Worm (Caenorhabditis elegans) whole organism, L4 larva: ENCODE data around the gene F59B2.13.
A peak's percentile ranks its signal among the peaks of the same experiment; 100 is the strongest.
"Not testable (repeated sequence)": the region's sequence is repeated elsewhere in the genome, so short reads cannot be mapped to it uniquely, and the experiment has no call there.

ENCODE experiments used
- F26F4.8 ChIP-seq: fragments of 200-800 bp; sonication (Bioruptor generic); conservative IDR thresholded peaks from 2 replicates; pipeline ENCODE4 v1.3.6; 2022; ENCODE audit warnings: missing genetic modification characterization, missing compliant biosample characterization
- F49E8.2 ChIP-seq: sonication (generic microtip); optimal IDR thresholded peaks from 2 replicates; lab custom pipeline; 2016; ENCODE audit warnings: missing compliant biosample characterization, mild to moderate bottlenecking, missing genetic modification characterization, borderline replicate concordance
- Y75B8A.6 ChIP-seq: fragments of 200-800 bp; sonication (Bioruptor generic); IDR thresholded peaks from 2 replicates; pipeline ENCODE4 v1.3.6; 2022; ENCODE audit warnings: missing genetic modification reagents, missing genetic modification characterization, missing compliant biosample characterization
- aha-1 ChIP-seq: fragments of 150-350 bp; peaks from one replicate; lab custom pipeline; 2014; ENCODE audit warnings: missing biosample characterization, missing genetic modification characterization
- ceh-28 ChIP-seq: fragments of 150-350 bp; optimal IDR thresholded peaks from 2 replicates; lab custom pipeline; 2014; ENCODE audit warnings: missing biosample characterization, missing genetic modification reagents, missing genetic modification characterization
- ceh-32 ChIP-seq: sonication (generic microtip); optimal IDR thresholded peaks from 2 replicates; lab custom pipeline; 2016; ENCODE audit warnings: mild to moderate bottlenecking, missing genetic modification characterization, missing compliant biosample characterization; ENCODE audit not compliant: poor library complexity
- ces-1 ChIP-seq: fragments of 150-350 bp; sonication (generic microtip); optimal IDR thresholded peaks from 4 replicates; lab custom pipeline; 2014; ENCODE audit warnings: missing biosample characterization, missing genetic modification reagents, missing genetic modification characterization
- cey-2 ChIP-seq: sonication (generic microtip); optimal IDR thresholded peaks from 3 replicates; lab custom pipeline; 2017; ENCODE audit warnings: missing genetic modification characterization, mild to moderate bottlenecking, missing compliant biosample characterization, antibody characterized with exemption, borderline replicate concordance; ENCODE audit not compliant: insufficient read depth
- ctbp-1 ChIP-seq: fragments of 200-800 bp; sonication (Bioruptor generic); IDR thresholded peaks from 2 replicates; pipeline ENCODE4 v1.3.6; 2022; ENCODE audit warnings: missing genetic modification reagents, missing genetic modification characterization, missing compliant biosample characterization
- daf-12 ChIP-seq: fragments of 150-350 bp; optimal IDR thresholded peaks from 2 replicates; lab custom pipeline; 2014; ENCODE audit warnings: missing biosample characterization, missing genetic modification reagents, missing genetic modification characterization
- dmd-6 ChIP-seq: fragments of 200-800 bp; sonication (Bioruptor generic); IDR thresholded peaks from 2 replicates; pipeline ENCODE4 v1.3.6; 2022; ENCODE audit warnings: missing genetic modification reagents, missing genetic modification characterization, missing compliant biosample characterization
- duxl-1 ChIP-seq: sonication (generic microtip); optimal IDR thresholded peaks from 2 replicates; lab custom pipeline; 2016; ENCODE audit warnings: mild to moderate bottlenecking, missing genetic modification characterization, moderate library complexity, missing compliant biosample characterization; ENCODE audit not compliant: poor library complexity
- egl-43 ChIP-seq: fragments of 200-800 bp; sonication (Bioruptor generic); IDR thresholded peaks from 2 replicates; pipeline ENCODE4 v1.3.6; 2022; ENCODE audit warnings: missing genetic modification reagents, missing genetic modification characterization, missing compliant biosample characterization
- fkh-10 ChIP-seq: fragments of 150-350 bp; optimal IDR thresholded peaks from 2 replicates; lab custom pipeline; 2014; ENCODE audit warnings: missing biosample characterization, missing genetic modification reagents, missing genetic modification characterization
- gei-8 ChIP-seq: fragments of 200-800 bp; sonication (Bioruptor generic); optimal IDR thresholded peaks from 2 replicates; lab custom pipeline; 2018; ENCODE audit warnings: mild to moderate bottlenecking, missing genetic modification characterization, missing compliant biosample characterization
- hif-1 ChIP-seq, 2 experiments: sonication (generic microtip); optimal IDR thresholded peaks; 2 replicates each; lab custom pipeline; 2016 to 2017; ENCODE audit warnings: missing compliant biosample characterization in 2 of 2, missing genetic modification characterization in 2 of 2, missing genetic modification reagents in 2 of 2, missing genotype in 2 of 2, mild to moderate bottlenecking in 1 of 2
- lim-7 ChIP-seq: fragments of 200-800 bp; sonication (Bioruptor generic); IDR thresholded peaks from 2 replicates; pipeline ENCODE4 v1.3.6; 2022; ENCODE audit warnings: missing genetic modification characterization, missing compliant biosample characterization
- lin-15B ChIP-seq: fragments of 150-350 bp; sonication (generic microtip); optimal IDR thresholded peaks from 3 replicates; lab custom pipeline; 2014; ENCODE audit warnings: missing biosample characterization, missing genetic modification characterization
- lin-38 ChIP-seq: fragments of 200-800 bp; sonication (Bioruptor generic); IDR thresholded peaks from 2 replicates; pipeline ENCODE4 v1.3.6; 2022; ENCODE audit warnings: missing genetic modification reagents, missing genetic modification characterization, missing compliant biosample characterization
- lin-39 ChIP-seq: fragments of 150-350 bp; optimal IDR thresholded peaks from 2 replicates; lab custom pipeline; 2014; ENCODE audit warnings: missing biosample characterization, missing genetic modification reagents, missing genetic modification characterization
- madf-9 ChIP-seq: fragments of 200-800 bp; sonication (Bioruptor generic); conservative IDR thresholded peaks from 2 replicates; pipeline ENCODE4 v1.3.6; 2022; ENCODE audit warnings: missing genetic modification reagents, missing genetic modification characterization, missing compliant biosample characterization
- mes-2 ChIP-seq: sonication (generic microtip); optimal IDR thresholded peaks from 2 replicates; lab custom pipeline; 2016; ENCODE audit warnings: missing genotype, mild to moderate bottlenecking, missing genetic modification characterization, missing compliant biosample characterization; ENCODE audit not compliant: poor library complexity, severe bottlenecking
- mxl-2 ChIP-seq: fragments of 200-800 bp; sonication (Bioruptor generic); conservative IDR thresholded peaks from 2 replicates; pipeline ENCODE4 v1.3.6; 2022; ENCODE audit warnings: missing genetic modification reagents, missing genetic modification characterization, missing compliant biosample characterization
- mxl-3 ChIP-seq: fragments of 200-800 bp; sonication (Bioruptor generic); optimal IDR thresholded peaks from 2 replicates; lab custom pipeline; 2018; ENCODE audit warnings: mild to moderate bottlenecking, missing genetic modification characterization, missing compliant biosample characterization
- nhr-25 ChIP-seq: sonication (generic microtip); optimal IDR thresholded peaks from 2 replicates; lab custom pipeline; 2017; ENCODE audit warnings: missing genetic modification characterization, mild to moderate bottlenecking, missing compliant biosample characterization, antibody characterized with exemption, moderate library complexity, borderline replicate concordance; ENCODE audit not compliant: insufficient read depth
- nhr-6 ChIP-seq: fragments of 150-350 bp; optimal IDR thresholded peaks from 2 replicates; lab custom pipeline; 2014; ENCODE audit warnings: missing biosample characterization, missing genetic modification characterization
- nhr-77 ChIP-seq: fragments of 150-350 bp; optimal IDR thresholded peaks from 2 replicates; lab custom pipeline; 2014; ENCODE audit warnings: missing biosample characterization, missing genetic modification characterization
- rbr-2 ChIP-seq: sonication (generic microtip); optimal IDR thresholded peaks from 2 replicates; lab custom pipeline; 2016; ENCODE audit warnings: missing genotype, missing genetic modification characterization, missing compliant biosample characterization
- saeg-2 ChIP-seq: fragments of 200-800 bp; sonication (Bioruptor generic); IDR thresholded peaks from 2 replicates; pipeline ENCODE4 v1.3.6; 2022; ENCODE audit warnings: missing genetic modification reagents, missing genetic modification characterization, missing compliant biosample characterization
- snpc-1.2 ChIP-seq: fragments of 200-800 bp; sonication (Bioruptor generic); IDR thresholded peaks from 2 replicates; pipeline ENCODE4 v1.3.6; 2022; ENCODE audit warnings: missing genetic modification reagents, missing genetic modification characterization, missing compliant biosample characterization
- spr-3 ChIP-seq: fragments of 200-800 bp; sonication (Bioruptor generic); optimal IDR thresholded peaks from 2 replicates; lab custom pipeline; 2018; ENCODE audit warnings: mild to moderate bottlenecking, missing genetic modification characterization, missing compliant biosample characterization
- unc-130 ChIP-seq: sonication (generic microtip); optimal IDR thresholded peaks from 2 replicates; lab custom pipeline; 2016; ENCODE audit warnings: missing genetic modification reagents, missing genetic modification characterization, missing compliant biosample characterization
- vab-7 ChIP-seq: fragments of 200-800 bp; sonication (Bioruptor generic); IDR thresholded peaks from 2 replicates; pipeline ENCODE4 v1.3.6; 2022; ENCODE audit warnings: missing genetic modification reagents, missing genetic modification characterization, missing compliant biosample characterization
- zip-2 ChIP-seq: fragments of 150-350 bp; optimal IDR thresholded peaks from 2 replicates; lab custom pipeline; 2014; ENCODE audit warnings: missing biosample characterization, missing genetic modification characterization

F59B2.13 gene

ce11 chrIII:9005905-9006372 is 20.9 kb downstream of the F59B2.13 start, which contains the start of gene rab-6.1:
Gene rab-6.1 (minus strand): TSS chrIII:9005955.
- not testable (repeated sequence) for TF ChIP-seq dmd-6 (GFP tag; lab: Robert Waterston, UW); fkh-10 (GFP tag; lab: Kevin White, UChicago); ceh-28 (tag; lab: Kevin White, UChicago)

ce11 chrIII:9004658-9005057 is 22.2 kb downstream of the F59B2.13 start:
- TF ChIP-seq F49E8.2 (tag; lab: Kevin White, UChicago) (no peak), spr-3 (GFP tag; lab: Kevin White, UChicago) (no peak), duxl-1 (tag; lab: Kevin White, UChicago) (no peak), aha-1 (tag; lab: Kevin White, UChicago) (peak; percentile 1), nhr-6 (tag; lab: Kevin White, UChicago) (no peak), gei-8 (GFP tag; lab: Kevin White, UChicago) (no peak), snpc-1.2 (GFP tag; lab: Robert Waterston, UW) (no peak), lim-7 (GFP tag; lab: Robert Waterston, UW) (no peak)

ce11 chrIII:9002545-9002944 is 24.3 kb downstream of the F59B2.13 start, which contains the start of the genes F59B2.15 and zif-1:
Gene F59B2.15 (minus strand): TSS chrIII:9002645.
Gene zif-1 (plus strand): TSS chrIII:9002779.
- TF ChIP-seq lin-39 (tag; lab: Kevin White, UChicago) (no peak), lin-15B (tag; lab: Kevin White, UChicago) (no peak), daf-12 (tag; lab: Kevin White, UChicago) (no peak), cey-2 (tag; lab: Kevin White, UChicago) (no peak), saeg-2 (no peak)

- TF ChIP-seq egl-43 (GFP tag; lab: Robert Waterston, UW) (no peak), dmd-6 (GFP tag; lab: Robert Waterston, UW) (no peak), Y75B8A.6 (GFP tag; lab: Robert Waterston, UW) (no peak), madf-9 (no peak), F26F4.8 (GFP tag; lab: Robert Waterston, UW) (no peak), mxl-3 (GFP tag; lab: Kevin White, UChicago) (no peak), nhr-25 (no peak), daf-12 (tag; lab: Kevin White, UChicago) (no peak), nhr-77 (tag; lab: Kevin White, UChicago) (no peak), unc-130 (no peak), lin-15B (tag; lab: Kevin White, UChicago) (no peak), hif-1 (tag; optimal IDR thresholded peaks at IDR 0.05; lab: Kevin White, UChicago) (no peak), zip-2 (no peak), ceh-32 (no peak), ces-1 (GFP tag; lab: Kevin White, UChicago) (no peak), vab-7 (no peak), mxl-2 (GFP tag; lab: Robert Waterston, UW) (no peak), lin-38 (GFP tag; lab: Robert Waterston, UW) (no peak)
These were observed 25.0 kb downstream of the F59B2.13 start, which contains the start of gene rpn-6.2 for ce11 chrIII:9001899-9002298. Gene rpn-6.2 (minus strand): TSS chrIII:9001999.

ce11 chrIII:9001491-9001890 is 25.4 kb downstream of the F59B2.13 start:
- TF ChIP-seq lin-38 (GFP tag; lab: Robert Waterston, UW) (0 out of 2 replicates have a peak, but pooled peaks have one; percentile 13), ctbp-1 (GFP tag; lab: Robert Waterston, UW) (no peak), mes-2 (no peak), rbr-2 (no peak), aha-1 (tag; lab: Kevin White, UChicago) (peak; percentile 51)
